Worm (Caenorhabditis elegans) whole organism, mixed stage, embryonic: ENCODE data around the gene Y34B4A.10.

Experiments
- mep-1 ChIP-seq: fragments of 150-350 bp; optimal IDR thresholded peaks from 2 replicates; lab custom pipeline; 2017; ENCODE audit warnings: missing biosample characterization, missing genetic modification reagents, missing genetic modification characterization, inconsistent platforms
- nhr-12 ChIP-seq: fragments of 150-350 bp; optimal IDR thresholded peaks from 2 replicates; lab custom pipeline; 2014; ENCODE audit warnings: missing biosample characterization, missing genetic modification characterization
- nhr-2 ChIP-seq: fragments of 150-350 bp; optimal IDR thresholded peaks from 2 replicates; lab custom pipeline; 2014; ENCODE audit warnings: missing biosample characterization, missing genetic modification characterization
- nhr-76 ChIP-seq: sonication (generic microtip); optimal IDR thresholded peaks from 2 replicates; lab custom pipeline; 2017; ENCODE audit warnings: missing biosample characterization, missing genetic modification characterization
- snpc-4 ChIP-seq: fragments of 150-350 bp; optimal IDR thresholded peaks from 2 replicates; lab custom pipeline; 2014; ENCODE audit warnings: missing biosample characterization, missing genetic modification characterization
- sptf-1 ChIP-seq: sonication (generic microtip); optimal IDR thresholded peaks from 2 replicates; lab custom pipeline; 2017; ENCODE audit warnings: mild to moderate bottlenecking, missing genetic modification characterization, moderate library complexity, missing compliant biosample characterization
- unc-39 ChIP-seq: fragments of 150-350 bp; optimal IDR thresholded peaks from 2 replicates; lab custom pipeline; 2014; ENCODE audit warnings: missing biosample characterization, missing genetic modification characterization
- ztf-11 ChIP-seq: fragments of 150-350 bp; optimal IDR thresholded peaks from 2 replicates; lab custom pipeline; 2014; ENCODE audit warnings: missing biosample characterization, missing genetic modification characterization

ce11 chrX:5213565-5213964 lies 36.1 kb upstream of the Y34B4A.10 start:
- TF ChIP-seq snpc-4 (tag; lab: Kevin White, UChicago) (no peak), mep-1 (tag; lab: Kevin White, UChicago) (no peak), ztf-11 (no peak), nhr-12 (tag; lab: Kevin White, UChicago) (no peak), unc-39 (no peak), nhr-76 (tag; lab: Kevin White, UChicago) (no peak), nhr-2 (tag; lab: Kevin White, UChicago) (no peak), sptf-1 (tag; lab: Kevin White, UChicago) (no peak)
